Worm (Caenorhabditis elegans) whole organism, late embryonic: Measurements from ENCODE around the gene Y7A9A.1.

Experiments
- ahr-1 ChIP-seq: sonication (generic microtip); optimal IDR thresholded peaks from 2 replicates; lab custom pipeline; 2016; ENCODE audit warnings: missing genetic modification characterization, missing compliant biosample characterization
- ets-4 ChIP-seq: sonication (generic microtip); optimal IDR thresholded peaks from 2 replicates; lab custom pipeline; 2016; ENCODE audit warnings: missing genetic modification characterization, missing compliant biosample characterization
- fkh-6 ChIP-seq: sonication (generic microtip); optimal IDR thresholded peaks from 2 replicates; lab custom pipeline; 2016; ENCODE audit warnings: missing genetic modification characterization, missing compliant biosample characterization
- hlh-6 ChIP-seq: sonication (generic microtip); optimal IDR thresholded peaks from 2 replicates; lab custom pipeline; 2016; ENCODE audit warnings: missing genotype, missing genetic modification characterization, missing compliant biosample characterization
- nhr-11 ChIP-seq: fragments of 150-350 bp; optimal IDR thresholded peaks from 2 replicates; lab custom pipeline; 2014; ENCODE audit warnings: missing biosample characterization, missing genetic modification characterization
- pax-1 ChIP-seq: fragments of 150-350 bp; optimal IDR thresholded peaks from 2 replicates; lab custom pipeline; 2014; ENCODE audit warnings: missing biosample characterization, missing genetic modification characterization
- tbx-2 ChIP-seq: sonication (generic microtip); optimal IDR thresholded peaks from 2 replicates; lab custom pipeline; 2016; ENCODE audit warnings: missing genetic modification characterization, missing compliant biosample characterization
- zip-5 ChIP-seq: sonication (generic microtip); optimal IDR thresholded peaks from 2 replicates; lab custom pipeline; 2016; ENCODE audit warnings: missing genetic modification characterization, missing compliant biosample characterization

DNA sequence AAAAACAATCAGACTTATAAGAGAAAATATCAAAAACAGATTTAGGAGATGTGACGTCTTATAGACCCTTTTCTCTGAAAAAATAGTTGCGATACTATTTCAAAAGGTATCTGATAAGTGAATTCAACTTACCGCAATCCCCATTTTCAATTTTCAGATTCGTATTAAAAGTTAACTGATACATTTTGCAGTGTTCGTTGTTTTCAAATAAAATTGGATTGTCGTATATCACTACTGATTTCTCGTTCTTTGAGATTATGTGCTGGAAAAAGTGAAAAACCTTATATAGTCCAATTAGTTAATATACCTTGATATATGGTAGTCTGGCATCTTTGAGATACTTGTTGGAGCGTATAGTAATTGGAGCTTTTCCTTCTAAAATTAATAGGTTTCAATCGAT, 33.6 kb downstream of the Y7A9A.1 start:
- no peak for TF ChIP-seq tbx-2 (tag; lab: Kevin White, UChicago)
- no peak for TF ChIP-seq fkh-6 (tag; lab: Kevin White, UChicago)
- TF ChIP-seq nhr-11 (tag; lab: Kevin White, UChicago), result no peak
- no peak for TF ChIP-seq hlh-6
- no peak for TF ChIP-seq pax-1
- no peak for TF ChIP-seq ahr-1 (tag; lab: Kevin White, UChicago)
- no peak for TF ChIP-seq zip-5 (tag; lab: Kevin White, UChicago)
- no peak for TF ChIP-seq ets-4 (tag; lab: Kevin White, UChicago)
